Fruit fly (Drosophila melanogaster) whole organism, prepupa: Measurements from ENCODE around the gene msd5.
A peak's percentile ranks its signal among the peaks of the same experiment; 100 is the strongest.

Experiments
- CG10631 ChIP-seq: fragments of 200-800 bp; sonication (Bioruptor generic); optimal IDR thresholded peaks from 2 replicates; lab custom pipeline; 2016; ENCODE audit warnings: missing biosample characterization, missing genetic modification characterization
- CG10669 ChIP-seq: fragments of 200-800 bp; sonication (Bioruptor generic); optimal IDR thresholded peaks from 3 replicates; lab custom pipeline; 2018; ENCODE audit warnings: missing biosample characterization, mild to moderate bottlenecking, missing genetic modification characterization, moderate library complexity
- CG11294 ChIP-seq: fragments of 200-800 bp; sonication (Bioruptor generic); IDR thresholded peaks from 2 replicates; pipeline ENCODE4 v1.3.6; 2022; ENCODE audit warnings: missing biosample characterization, missing genetic modification characterization
- CG11762 ChIP-seq: fragments of 200-800 bp; sonication (Bioruptor generic); optimal IDR thresholded peaks from 3 replicates; lab custom pipeline; 2016; ENCODE audit warnings: missing biosample characterization, missing genetic modification characterization; ENCODE audit not compliant: insufficient read depth
- CG15336 ChIP-seq: fragments of 200-800 bp; sonication (Bioruptor generic); IDR thresholded peaks from 2 replicates; pipeline ENCODE4 v1.3.6; 2022; ENCODE audit warnings: missing biosample characterization, missing genetic modification characterization
- CG16779 ChIP-seq: fragments of 200-800 bp; sonication (Bioruptor generic); optimal IDR thresholded peaks from 3 replicates; lab custom pipeline; 2017; ENCODE audit warnings: missing biosample characterization, mild to moderate bottlenecking, missing genetic modification characterization
- CG31627 ChIP-seq: fragments of 200-800 bp; sonication (Bioruptor generic); optimal IDR thresholded peaks from 3 replicates; lab custom pipeline; 2016; ENCODE audit warnings: missing biosample characterization, missing genetic modification characterization
- CG32006 ChIP-seq: fragments of 200-800 bp; sonication (Bioruptor generic); optimal IDR thresholded peaks from 3 replicates; lab custom pipeline; 2017; ENCODE audit warnings: missing biosample characterization, mild to moderate bottlenecking, missing genetic modification characterization
- CG34406 ChIP-seq: fragments of 200-800 bp; sonication (Bioruptor generic); optimal IDR thresholded peaks from 3 replicates; lab custom pipeline; 2016; ENCODE audit warnings: missing biosample characterization, missing genetic modification characterization
- CG3919 ChIP-seq: fragments of 200-800 bp; sonication (Bioruptor generic); optimal IDR thresholded peaks from 3 replicates; lab custom pipeline; 2016; ENCODE audit warnings: missing biosample characterization, missing genetic modification characterization
- CG4318 ChIP-seq: fragments of 200-800 bp; sonication (Bioruptor generic); optimal IDR thresholded peaks from 3 replicates; lab custom pipeline; 2017; ENCODE audit warnings: missing biosample characterization, mild to moderate bottlenecking, missing genetic modification characterization
- CG6792 ChIP-seq: fragments of 200-800 bp; sonication (Bioruptor generic); optimal IDR thresholded peaks from 3 replicates; lab custom pipeline; 2016; ENCODE audit warnings: missing biosample characterization, missing genetic modification characterization
- CG6808 ChIP-seq: fragments of 200-800 bp; sonication (Bioruptor generic); optimal IDR thresholded peaks from 3 replicates; lab custom pipeline; 2017; ENCODE audit warnings: missing biosample characterization, missing genetic modification characterization, mild to moderate bottlenecking, moderate library complexity, missing genetic modification reagents
- CG7368 ChIP-seq: fragments of 200-800 bp; sonication (Bioruptor generic); optimal IDR thresholded peaks from 3 replicates; lab custom pipeline; 2016; ENCODE audit warnings: missing biosample characterization, missing genetic modification characterization
- CG8119 ChIP-seq: fragments of 200-800 bp; sonication (Bioruptor generic); IDR thresholded peaks from 3 replicates; pipeline ENCODE4 v1.3.6; 2022; ENCODE audit warnings: missing biosample characterization, missing genetic modification characterization
- CG8319 ChIP-seq: fragments of 200-800 bp; sonication (Bioruptor generic); optimal IDR thresholded peaks from 3 replicates; lab custom pipeline; 2016; ENCODE audit warnings: missing biosample characterization, missing genetic modification characterization
- CG8632 ChIP-seq: fragments of 200-800 bp; sonication (Bioruptor generic); optimal IDR thresholded peaks from 3 replicates; lab custom pipeline; 2016; ENCODE audit warnings: missing biosample characterization, missing genetic modification characterization
- CG9139 ChIP-seq: fragments of 200-800 bp; sonication (Bioruptor generic); optimal IDR thresholded peaks from 3 replicates; lab custom pipeline; 2017; ENCODE audit warnings: missing biosample characterization, mild to moderate bottlenecking, missing genetic modification characterization
- Eip75B ChIP-seq: fragments of 200-800 bp; sonication (Bioruptor generic); optimal IDR thresholded peaks from 3 replicates; lab custom pipeline; 2016; ENCODE audit warnings: missing biosample characterization, missing genetic modification characterization
- Eip78C ChIP-seq: fragments of 200-800 bp; sonication (Bioruptor generic); peaks from one replicate; lab custom pipeline; 2016; ENCODE audit warnings: missing biosample characterization, missing genetic modification characterization
- Eip93F ChIP-seq: fragments of 200-800 bp; sonication (Bioruptor generic); optimal IDR thresholded peaks from 2 replicates; lab custom pipeline; 2016; ENCODE audit warnings: missing biosample characterization, mild to moderate bottlenecking, missing genetic modification characterization
- Ets21C ChIP-seq: fragments of 200-800 bp; sonication (Bioruptor generic); optimal IDR thresholded peaks from 3 replicates; lab custom pipeline; 2016; ENCODE audit warnings: missing biosample characterization, missing genetic modification characterization
- Ets96B ChIP-seq: fragments of 200-800 bp; optimal IDR thresholded peaks from 2 replicates; lab custom pipeline; 2019; ENCODE audit warnings: missing biosample characterization, mild to moderate bottlenecking, missing genetic modification characterization, moderate library complexity
- Gug ChIP-seq: fragments of 200-800 bp; sonication (Bioruptor generic); IDR thresholded peaks from 2 replicates; pipeline ENCODE4 v1.3.6; 2022; ENCODE audit warnings: missing biosample characterization, missing genetic modification characterization
- Hr38 ChIP-seq: sonication (Bioruptor generic); optimal IDR thresholded peaks from 2 replicates; lab custom pipeline; 2016; ENCODE audit warnings: missing biosample characterization, missing genetic modification characterization
- Hr39 ChIP-seq: fragments of 200-800 bp; sonication (Bioruptor generic); optimal IDR thresholded peaks from 2 replicates; lab custom pipeline; 2016; ENCODE audit warnings: missing biosample characterization, missing genetic modification characterization
- Hr4 ChIP-seq: fragments of 200-800 bp; sonication (Bioruptor generic); optimal IDR thresholded peaks from 3 replicates; lab custom pipeline; 2016; ENCODE audit warnings: missing biosample characterization, missing genetic modification characterization
- Lpt ChIP-seq: fragments of 200-800 bp; sonication (Bioruptor generic); optimal IDR thresholded peaks from 3 replicates; lab custom pipeline; 2016; ENCODE audit warnings: missing biosample characterization, missing genetic modification characterization
- OdsH ChIP-seq: fragments of 200-800 bp; sonication (Bioruptor generic); optimal IDR thresholded peaks from 3 replicates; lab custom pipeline; 2016; ENCODE audit warnings: missing biosample characterization, missing genetic modification characterization
- Sox14 ChIP-seq: fragments of 200-800 bp; sonication (Bioruptor generic); optimal IDR thresholded peaks from 3 replicates; lab custom pipeline; 2016; ENCODE audit warnings: missing biosample characterization, missing genetic modification characterization
- Sox15 ChIP-seq: fragments of 200-800 bp; sonication (Bioruptor generic); optimal IDR thresholded peaks from 3 replicates; lab custom pipeline; 2016; ENCODE audit warnings: missing biosample characterization, missing genetic modification characterization
- achi ChIP-seq: fragments of 200-800 bp; sonication (Bioruptor generic); optimal IDR thresholded peaks from 3 replicates; lab custom pipeline; 2016; ENCODE audit warnings: missing biosample characterization, missing genetic modification characterization
- cyc ChIP-seq: fragments of 200-800 bp; sonication (Bioruptor generic); optimal IDR thresholded peaks from 3 replicates; lab custom pipeline; 2016; ENCODE audit warnings: missing biosample characterization, missing genetic modification characterization
- dac ChIP-seq: fragments of 200-800 bp; sonication (Bioruptor generic); optimal IDR thresholded peaks from 2 replicates; lab custom pipeline; 2017; ENCODE audit warnings: missing biosample characterization, mild to moderate bottlenecking, missing genetic modification characterization
- eg ChIP-seq: fragments of 200-800 bp; sonication (Bioruptor generic); IDR thresholded peaks from 3 replicates; pipeline ENCODE4 v1.3.6; 2022; ENCODE audit warnings: missing biosample characterization, missing genetic modification characterization
- esn ChIP-seq: fragments of 200-800 bp; sonication (Bioruptor generic); optimal IDR thresholded peaks from 2 replicates; lab custom pipeline; 2016; ENCODE audit warnings: missing biosample characterization, mild to moderate bottlenecking, missing genetic modification characterization, moderate library complexity
- fd59A ChIP-seq: fragments of 200-800 bp; sonication (Bioruptor generic); optimal IDR thresholded peaks from 2 replicates; lab custom pipeline; 2017; ENCODE audit warnings: missing biosample characterization, mild to moderate bottlenecking, missing genetic modification characterization, missing genetic modification reagents
- fd85E ChIP-seq: fragments of 200-800 bp; sonication (Bioruptor generic); optimal IDR thresholded peaks from 3 replicates; lab custom pipeline; 2016; ENCODE audit warnings: missing biosample characterization, missing genetic modification characterization
- fkh ChIP-seq: fragments of 200-800 bp; sonication (Bioruptor generic); optimal IDR thresholded peaks from 3 replicates; lab custom pipeline; 2017; ENCODE audit warnings: missing biosample characterization, mild to moderate bottlenecking, missing genetic modification characterization, moderate library complexity
- lz ChIP-seq: fragments of 200-800 bp; sonication (Bioruptor generic); optimal IDR thresholded peaks from 3 replicates; lab custom pipeline; 2016; ENCODE audit warnings: missing biosample characterization, missing genetic modification characterization
- net ChIP-seq: fragments of 200-800 bp; sonication (Bioruptor generic); optimal IDR thresholded peaks from 3 replicates; lab custom pipeline; 2016; ENCODE audit warnings: missing biosample characterization, missing genetic modification characterization
- pdm3 ChIP-seq: fragments of 200-800 bp; sonication (Bioruptor generic); optimal IDR thresholded peaks from 3 replicates; lab custom pipeline; 2016; ENCODE audit warnings: missing biosample characterization, missing genetic modification characterization
- salr ChIP-seq, 2 experiments: fragments of 200-800 bp; sonication (Bioruptor generic); optimal IDR thresholded peaks; 3 replicates each; lab custom pipeline; 2016 to 2018; ENCODE audit warnings: missing biosample characterization in 2 of 2, missing genetic modification characterization in 2 of 2, mild to moderate bottlenecking in 1 of 2
- spab ChIP-seq: fragments of 200-800 bp; sonication (Bioruptor generic); optimal IDR thresholded peaks from 2 replicates; lab custom pipeline; 2017; ENCODE audit warnings: missing biosample characterization, mild to moderate bottlenecking, missing genetic modification characterization, missing genetic modification reagents
- svp ChIP-seq: fragments of 200-800 bp; sonication (Bioruptor generic); peaks from one replicate; lab custom pipeline; 2016; ENCODE audit warnings: missing biosample characterization, missing genetic modification characterization
- vri ChIP-seq: fragments of 200-800 bp; sonication (Bioruptor generic); optimal IDR thresholded peaks from 3 replicates; lab custom pipeline; 2016; ENCODE audit warnings: missing biosample characterization, mild to moderate bottlenecking, missing genetic modification characterization

The msd5 gene

DNA sequence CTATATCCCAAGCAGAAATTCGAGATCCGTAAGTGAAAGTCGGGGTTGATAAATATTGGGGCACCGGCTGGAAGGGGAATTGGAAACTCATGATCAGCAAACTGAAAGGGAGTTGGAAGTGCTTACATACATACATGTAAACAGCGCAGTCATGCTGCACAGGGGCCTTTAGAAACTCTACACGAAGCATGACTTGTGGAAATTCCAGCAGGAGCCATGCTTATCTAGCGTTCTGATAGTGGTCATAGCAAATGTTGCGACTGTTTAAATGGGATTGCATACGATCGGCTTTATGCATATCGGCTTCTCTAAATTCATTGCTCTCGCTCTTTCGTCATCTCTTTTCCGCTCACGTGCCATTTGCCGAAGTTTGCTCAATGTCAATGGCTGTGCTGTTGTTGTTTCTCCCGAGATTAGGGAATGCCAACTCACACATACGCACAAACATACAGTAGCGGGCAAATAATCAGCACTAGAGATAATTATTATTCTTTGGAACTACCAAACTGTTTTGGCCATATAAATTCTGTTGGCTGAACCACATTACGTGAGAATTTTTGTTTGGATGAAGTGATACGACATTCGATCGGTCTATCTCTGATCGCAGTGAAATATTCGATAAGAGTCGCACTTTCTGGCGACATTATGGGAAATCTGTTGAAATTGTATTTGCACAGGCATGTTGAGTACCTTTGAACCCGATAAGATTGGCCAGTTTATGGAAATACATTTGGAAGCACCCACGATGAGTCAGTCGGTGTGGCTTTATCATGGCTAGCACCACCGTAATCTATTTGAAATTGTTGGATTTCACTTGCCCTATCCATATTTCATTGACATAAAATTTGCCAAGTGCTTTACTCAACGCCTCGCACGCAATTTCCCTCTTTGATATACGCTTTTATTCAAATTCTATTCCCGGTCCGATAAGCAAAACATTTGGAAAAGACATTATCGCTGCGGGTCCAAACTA, 3.3 kb upstream of the msd5 start (continued):
- TF ChIP-seq OdsH (GFP tag; lab: Kevin White, UChicago), result no peak
- TF ChIP-seq Sox14 (GFP tag; lab: Kevin White, UChicago), result no peak
- no peak for TF ChIP-seq CG8632 (GFP tag; lab: Kevin White, UChicago)
- no peak for TF ChIP-seq fd85E (GFP tag; lab: Kevin White, UChicago)
- TF ChIP-seq fkh (GFP tag; lab: Kevin White, UChicago), result peak; percentile 36
- no peak for TF ChIP-seq CG9139 (GFP tag; lab: Kevin White, UChicago)
- no peak for TF ChIP-seq net
- TF ChIP-seq lz, result no peak
- TF ChIP-seq Eip93F (GFP tag; lab: Kevin White, UChicago), result peak; percentile 70
- no peak for TF ChIP-seq CG6808 (GFP tag; lab: Kevin White, UChicago)
- TF ChIP-seq salr (GFP tag; optimal IDR thresholded peaks at IDR 0.05; lab: Kevin White, UChicago), result no peak
- TF ChIP-seq CG31627 (GFP tag; lab: Kevin White, UChicago), result peak; percentile 38
- TF ChIP-seq Eip75B (GFP tag; lab: Kevin White, UChicago), result no peak
- no peak for TF ChIP-seq CG32006
- peak; percentile 92 for TF ChIP-seq svp (GFP tag; lab: Kevin White, UChicago)
- no peak for TF ChIP-seq Ets21C (GFP tag; lab: Kevin White, UChicago)
- TF ChIP-seq Gug, result no peak
- peak; percentile 53; the same call in 2 of the 3 replicates for TF ChIP-seq eg
- TF ChIP-seq pdm3 (GFP tag; lab: Kevin White, UChicago), result no peak
- TF ChIP-seq CG4318 (GFP tag; lab: Kevin White, UChicago), result no peak
- TF ChIP-seq CG3919, result no peak
- peak; percentile 7 for TF ChIP-seq cyc (GFP tag; lab: Kevin White, UChicago)
- TF ChIP-seq, all 60 proteins: peak for 13

DNA sequence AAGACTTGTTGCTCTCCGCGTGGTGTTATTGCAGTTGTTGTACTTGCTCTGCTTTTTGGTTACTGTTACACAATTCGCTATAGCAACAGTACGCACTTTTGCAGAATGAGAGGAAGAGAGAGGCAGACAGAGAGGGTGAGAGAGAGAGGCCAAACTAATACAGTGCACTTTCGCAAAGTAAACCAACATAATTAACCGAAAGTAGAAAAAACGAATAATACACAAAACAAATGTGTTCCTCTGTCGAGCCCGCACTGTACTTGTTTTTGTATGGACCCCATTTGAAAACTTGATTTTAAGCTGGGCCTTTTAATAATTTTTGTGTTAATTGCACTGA, 2.5 kb upstream of the msd5 start:
- TF ChIP-seq CG10669 (GFP tag; lab: Kevin White, UChicago), result peak; percentile 16
- TF ChIP-seq CG10631 (GFP tag; lab: Kevin White, UChicago), result peak; percentile 26
- TF ChIP-seq salr (GFP tag; optimal IDR thresholded peaks at IDR 0.05; lab: Kevin White, UChicago), result no peak
- TF ChIP-seq fd59A (GFP tag; lab: Kevin White, UChicago), result no peak
- peak; percentile 86 for TF ChIP-seq CG15336 (GFP tag; lab: Robert Waterston, UW)
- TF ChIP-seq Eip93F (GFP tag; lab: Kevin White, UChicago), result no peak
- TF ChIP-seq CG8319 (GFP tag; lab: Kevin White, UChicago), result no peak
- TF ChIP-seq Hr39 (GFP tag; lab: Kevin White, UChicago), result peak; percentile 65
- TF ChIP-seq CG6808 (GFP tag; lab: Kevin White, UChicago), result no peak
- no peak for TF ChIP-seq fkh (GFP tag; lab: Kevin White, UChicago)
- no peak for TF ChIP-seq Hr38 (GFP tag; lab: Kevin White, UChicago)
- TF ChIP-seq CG8632 (GFP tag; lab: Kevin White, UChicago), result no peak
- peak; percentile 85 for TF ChIP-seq eg
- TF ChIP-seq OdsH (GFP tag; lab: Kevin White, UChicago), result peak; percentile 59
- no peak for TF ChIP-seq Sox15 (GFP tag; lab: Kevin White, UChicago)
- peak; percentile 58 for TF ChIP-seq achi (GFP tag; lab: Kevin White, UChicago)
- peak; percentile 60 for TF ChIP-seq CG31627 (GFP tag; lab: Kevin White, UChicago)
- no peak for TF ChIP-seq CG16779 (tag; lab: Kevin White, UChicago)
- peak; percentile 17 for TF ChIP-seq CG6792 (GFP tag; lab: Kevin White, UChicago)
- TF ChIP-seq CG4318 (GFP tag; lab: Kevin White, UChicago), result no peak
- peak; percentile 90 for TF ChIP-seq vri (GFP tag; lab: Kevin White, UChicago)
- peak; percentile 68 for TF ChIP-seq esn (GFP tag; lab: Kevin White, UChicago)
- no peak for TF ChIP-seq Ets96B (tag; lab: Kevin White, UChicago)
- peak; percentile 67 for TF ChIP-seq Sox14 (GFP tag; lab: Kevin White, UChicago)
- peak; percentile 62 for TF ChIP-seq Lpt (GFP tag; lab: Kevin White, UChicago)
- TF ChIP-seq spab (GFP tag; lab: Kevin White, UChicago), result no peak
- TF ChIP-seq CG11294 (GFP tag; lab: Robert Waterston, UW), result peak; percentile 81
- TF ChIP-seq Gug, result peak; percentile 70
- peak; percentile 88 for TF ChIP-seq svp (GFP tag; lab: Kevin White, UChicago)
- peak; percentile 86 for TF ChIP-seq Hr4 (GFP tag; lab: Kevin White, UChicago)
- peak; percentile 94 for TF ChIP-seq Eip78C (GFP tag; lab: Kevin White, UChicago)
- TF ChIP-seq CG3919, result peak; percentile 69
- TF ChIP-seq CG11762, result peak; percentile 26
- peak; percentile 46 for TF ChIP-seq Eip75B (GFP tag; lab: Kevin White, UChicago)
- peak; percentile 27 for TF ChIP-seq dac (GFP tag; lab: Kevin White, UChicago)
- TF ChIP-seq CG7368 (GFP tag; lab: Kevin White, UChicago), result peak; percentile 41
- TF ChIP-seq lz, result peak; percentile 61
- peak; percentile 24 for TF ChIP-seq CG34406 (GFP tag; lab: Kevin White, UChicago)
- TF ChIP-seq fd85E (GFP tag; lab: Kevin White, UChicago), result no peak
- peak; percentile 61; the same call in 1 of the 3 replicates for TF ChIP-seq CG8119 (GFP tag; lab: Robert Waterston, UW)
- TF ChIP-seq cyc (GFP tag; lab: Kevin White, UChicago), result peak; percentile 56
